Worm (Caenorhabditis elegans): ENCODE data around the gene eea-1.

- no peak for TF ChIP-seq ZK546.5 (tag; optimal IDR thresholded peaks at IDR 0.05)
- TF ChIP-seq ama-1 (optimal IDR thresholded peaks at IDR 0.05) = no peak
- no peak for TF ChIP-seq nhr-25 (tag; optimal IDR thresholded peaks at IDR 0.05)
These were observed 43.8 kb downstream of the eea-1 start, which contains the start of gene lurp-2 for ce11 chrV:13453334-13453733.

Data from whole organism, L2 larva.